Worm (Caenorhabditis elegans): ENCODE measurements around the gene nlp-78.
A peak's percentile ranks its signal among the peaks of the same experiment; 100 is the strongest.

nlp-78 gene

ce11 chrII:9112851-9113250, 23.1 kb upstream of the nlp-78 start, which contains the start of gene jun-1 (continued):
- no peak for TF ChIP-seq peb-1 (tag; optimal IDR thresholded peaks at IDR 0.05)
- TF ChIP-seq ztf-4 (tag; optimal IDR thresholded peaks at IDR 0.05), result peak; percentile 94
- TF ChIP-seq aly-2 (tag; optimal IDR thresholded peaks at IDR 0.05), result no peak
- peak; percentile 6 for TF ChIP-seq nhr-77 (tag; optimal IDR thresholded peaks at IDR 0.05)
- no peak for TF ChIP-seq nhr-11 (tag; optimal IDR thresholded peaks at IDR 0.05)
- TF ChIP-seq mab-5 (tag; optimal IDR thresholded peaks at IDR 0.05), result peak; percentile 12
- TF ChIP-seq lin-39 (tag; optimal IDR thresholded peaks at IDR 0.05), result no peak
- TF ChIP-seq Y55F3AM.14 (GFP tag; optimal IDR thresholded peaks at IDR 0.05), result peak; percentile 36
- no peak for TF ChIP-seq ztf-11 (tag; optimal IDR thresholded peaks at IDR 0.05)
- TF ChIP-seq nhr-25 (tag; optimal IDR thresholded peaks at IDR 0.05), result peak; percentile 94
- no peak for TF ChIP-seq skn-1 (tag; optimal IDR thresholded peaks at IDR 0.05)
- TF ChIP-seq sem-4 (tag; optimal IDR thresholded peaks at IDR 0.05), result peak; percentile 88
- TF ChIP-seq gmeb-1 (tag; optimal IDR thresholded peaks at IDR 0.05), result peak; percentile 73
- peak; percentile 88 for TF ChIP-seq crh-2 (tag; optimal IDR thresholded peaks at IDR 0.05)
- peak; percentile 73 for TF ChIP-seq lin-13 (GFP tag; optimal IDR thresholded peaks at IDR 0.05)
- peak; percentile 11 for TF ChIP-seq unc-62 (GFP tag; optimal IDR thresholded peaks at IDR 0.05)
- peak; percentile 84 for TF ChIP-seq sma-9 (GFP tag; optimal IDR thresholded peaks at IDR 0.05)
- TF ChIP-seq sma-9 (tag; optimal IDR thresholded peaks at IDR 0.05), result no peak
- TF ChIP-seq ceh-16 (tag; optimal IDR thresholded peaks at IDR 0.05), result peak; percentile 51
- TF ChIP-seq elt-1 (tag; optimal IDR thresholded peaks at IDR 0.05), result no peak
- TF ChIP-seq sma-3 (GFP tag; optimal IDR thresholded peaks at IDR 0.05), result peak; percentile 94

DNA sequence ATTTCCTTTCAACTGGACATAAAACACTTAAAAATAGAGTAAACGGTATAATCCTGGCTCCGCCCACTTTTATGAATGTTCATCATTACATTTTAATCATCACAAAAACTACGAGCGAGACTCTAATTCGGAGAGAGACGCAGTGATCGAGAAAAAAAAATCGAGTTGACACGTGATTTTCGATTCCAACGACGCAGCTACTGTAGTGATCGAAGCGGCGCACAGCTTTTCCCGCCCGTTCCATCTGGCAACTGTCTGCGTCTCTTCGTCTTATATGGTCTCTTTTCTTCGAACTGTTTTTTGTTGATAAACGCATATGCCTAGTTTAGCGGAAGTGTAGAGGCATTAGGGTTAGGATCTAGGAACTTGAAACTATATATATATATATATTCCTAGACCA, 22.2 kb upstream of the nlp-78 start:
- TF ChIP-seq lin-39 (tag; optimal IDR thresholded peaks at IDR 0.05) (no peak), fos-1 (tag; optimal IDR thresholded peaks at IDR 0.05) (peak; percentile 68), F13H6.1 (tag; optimal IDR thresholded peaks at IDR 0.05) (peak; percentile 36), blmp-1 (tag; optimal IDR thresholded peaks at IDR 0.05; ENCODE audit: insufficient read depth) (peak; percentile 69), sma-3 (GFP tag; optimal IDR thresholded peaks at IDR 0.05) (no peak), mab-5 (tag; optimal IDR thresholded peaks at IDR 0.05) (no peak), sma-9 (GFP tag; optimal IDR thresholded peaks at IDR 0.05) (peak; percentile 46), sma-9 (tag; optimal IDR thresholded peaks at IDR 0.05) (no peak), crh-2 (tag; optimal IDR thresholded peaks at IDR 0.05) (peak; percentile 41)

- no peak for TF ChIP-seq lin-39 (tag; optimal IDR thresholded peaks at IDR 0.05)
- TF ChIP-seq sma-9 (GFP tag; optimal IDR thresholded peaks at IDR 0.05), result no peak
- TF ChIP-seq sma-9 (tag; optimal IDR thresholded peaks at IDR 0.05), result no peak
- no peak for TF ChIP-seq unc-62 (GFP tag; optimal IDR thresholded peaks at IDR 0.05)
- no peak for TF ChIP-seq nhr-10 (tag; optimal IDR thresholded peaks at IDR 0.05)
- no peak for TF ChIP-seq nhr-11 (tag; optimal IDR thresholded peaks at IDR 0.05)
- TF ChIP-seq C34F6.9 (tag; optimal IDR thresholded peaks at IDR 0.05), result no peak
Measured at ce11 chrII:9114972-9115371, 21.0 kb upstream of the nlp-78 start.

DNA sequence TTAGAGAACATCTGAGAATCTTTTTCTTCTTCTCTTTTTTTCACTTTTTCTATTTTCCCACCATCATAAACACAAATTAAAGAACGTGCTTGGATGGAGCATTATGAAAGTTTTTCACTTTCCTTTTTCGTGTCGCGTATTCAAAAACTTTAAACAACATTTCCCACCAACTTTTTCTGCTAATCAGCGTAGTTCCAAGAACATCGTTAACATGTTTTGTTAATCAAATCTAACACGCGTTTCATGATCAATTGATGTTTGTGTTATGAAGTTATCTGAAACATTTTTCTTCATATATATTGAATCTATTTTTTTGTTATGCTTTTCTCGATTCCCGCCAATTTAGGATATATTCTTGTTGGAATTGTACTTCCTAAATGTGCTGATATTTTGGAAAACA, 20.3 kb upstream of the nlp-78 start:
- TF ChIP-seq ztf-11 (tag; optimal IDR thresholded peaks at IDR 0.05) (no peak), dmd-4 (tag; optimal IDR thresholded peaks at IDR 0.05) (no peak), crh-2 (tag; optimal IDR thresholded peaks at IDR 0.05) (peak; percentile 32), nhr-6 (tag; optimal IDR thresholded peaks at IDR 0.05) (no peak), R02D3.7 (tag; optimal IDR thresholded peaks at IDR 0.05) (no peak), lsy-2 (tag; optimal IDR thresholded peaks at IDR 0.05) (peak in 1 of 2 experiments; percentile 43), mbf-1 (tag; optimal IDR thresholded peaks at IDR 0.05) (no peak), C34F6.9 (tag; optimal IDR thresholded peaks at IDR 0.05) (no peak), nhr-21 (tag; optimal IDR thresholded peaks at IDR 0.05) (peak; percentile 58), skn-1 (tag; optimal IDR thresholded peaks at IDR 0.05) (no peak), egl-27 (tag; optimal IDR thresholded peaks at IDR 0.05) (no peak), lin-11 (tag; optimal IDR thresholded peaks at IDR 0.05) (no peak), ceh-82 (tag; optimal IDR thresholded peaks at IDR 0.05) (no peak), unc-55 (GFP tag; optimal IDR thresholded peaks at IDR 0.05) (no peak), mab-5 (tag; optimal IDR thresholded peaks at IDR 0.05) (no peak), unc-62 (GFP tag; optimal IDR thresholded peaks at IDR 0.05) (no peak), ama-1 (optimal IDR thresholded peaks at IDR 0.05) (no peak), gmeb-1 (tag; optimal IDR thresholded peaks at IDR 0.05) (no peak), ceh-16 (tag; optimal IDR thresholded peaks at IDR 0.05) (no peak), nhr-12 (tag; optimal IDR thresholded peaks at IDR 0.05) (no peak), fos-1 (tag; optimal IDR thresholded peaks at IDR 0.05) (no peak), elt-3 (tag; optimal IDR thresholded peaks at IDR 0.05) (no peak), lin-13 (GFP tag; optimal IDR thresholded peaks at IDR 0.05) (no peak), ztf-1 (GFP tag; conservative IDR thresholded peaks at IDR 0.05) (no peak), ztf-4 (tag; optimal IDR thresholded peaks at IDR 0.05) (no peak), snpc-4 (tag; optimal IDR thresholded peaks at IDR 0.05) (no peak), aly-2 (tag; optimal IDR thresholded peaks at IDR 0.05) (no peak), sma-9 (GFP tag; optimal IDR thresholded peaks at IDR 0.05) (peak; percentile 37), sma-9 (tag; optimal IDR thresholded peaks at IDR 0.05) (no peak), Y55F3AM.14 (GFP tag; optimal IDR thresholded peaks at IDR 0.05) (no peak)

All from whole organism, L2 larva.